Worm (Caenorhabditis elegans): Measurements from ENCODE around the gene B0303.11.

DNA sequence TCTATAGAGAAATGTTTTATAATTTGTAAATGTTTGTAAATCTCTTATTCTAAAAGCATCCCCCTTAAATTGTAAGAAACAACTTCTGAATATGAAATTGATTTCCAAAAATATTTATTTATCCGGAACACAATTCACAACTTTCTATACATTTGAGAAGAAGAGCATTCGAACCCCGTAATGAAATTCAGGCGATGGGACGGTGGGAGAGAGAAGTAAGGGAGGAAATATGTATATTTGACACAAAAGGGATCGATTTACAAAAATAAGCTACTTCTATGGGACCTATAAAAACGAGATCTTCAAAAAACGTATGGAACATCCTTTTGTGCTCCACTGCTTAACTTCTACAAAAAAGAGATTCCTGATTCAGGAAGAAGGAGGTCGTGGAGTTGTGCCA is 15.0 kb upstream of the B0303.11 start:
- TF ChIP-seq nhr-237 (tag; optimal IDR thresholded peaks at IDR 0.05) = no peak
- no peak for TF ChIP-seq unc-62 (GFP tag; optimal IDR thresholded peaks at IDR 0.05)
- TF ChIP-seq elt-3 (tag; optimal IDR thresholded peaks at IDR 0.05) = no peak
- no peak for TF ChIP-seq lsy-2 (tag; optimal IDR thresholded peaks at IDR 0.05)
- TF ChIP-seq mab-5 (tag; optimal IDR thresholded peaks at IDR 0.05) = no peak
- no peak for TF ChIP-seq unc-39 (tag; optimal IDR thresholded peaks at IDR 0.05)
- no peak for TF ChIP-seq nhr-76 (tag; optimal IDR thresholded peaks at IDR 0.05)
- no peak for TF ChIP-seq lin-13 (tag; optimal IDR thresholded peaks at IDR 0.05)
- no peak for TF ChIP-seq M03D4.4 (tag; optimal IDR thresholded peaks at IDR 0.05)
- TF ChIP-seq nhr-12 (tag; optimal IDR thresholded peaks at IDR 0.05) = no peak
